Fruit fly (Drosophila melanogaster): Measurements from ENCODE around the gene Jon99Fi.

Jon99Fi gene

DNA sequence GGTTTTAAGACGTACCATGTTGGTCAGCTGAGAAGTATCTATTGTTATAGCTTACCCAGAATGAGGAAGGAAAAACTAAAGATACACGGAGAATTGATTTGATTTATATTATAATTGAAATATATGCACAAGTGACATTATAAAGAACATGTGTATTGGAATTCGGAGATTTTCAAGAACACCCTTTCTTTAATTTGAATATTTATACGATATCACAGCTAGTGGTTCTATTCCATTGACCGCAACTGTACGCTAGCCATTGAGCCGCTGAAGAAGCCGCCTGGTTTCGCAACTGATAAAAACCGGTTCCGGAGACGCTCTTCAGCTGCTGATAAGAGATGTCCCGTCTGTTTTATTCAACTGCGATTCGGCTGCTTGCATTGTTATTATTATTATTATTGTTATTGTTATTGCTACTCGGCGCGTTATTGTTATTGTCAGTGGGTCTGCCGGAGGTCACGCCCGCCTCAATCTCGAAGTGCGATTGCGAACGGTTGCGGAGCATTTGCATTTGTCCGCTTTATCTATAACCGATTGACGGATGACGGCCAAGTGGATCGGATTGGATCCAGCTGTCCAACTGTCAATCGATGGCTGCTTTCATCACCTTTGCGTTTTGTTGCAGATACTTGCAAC lies 27.0 kb upstream of the Jon99Fi start (continued):
- TF ChIP-seq Eip74EF (GFP tag; optimal IDR thresholded peaks at IDR 0.05) (no peak), D19B (GFP tag; optimal IDR thresholded peaks at IDR 0.05) (no peak), btn (GFP tag; optimal IDR thresholded peaks at IDR 0.05) (no peak), Lhr (GFP tag; optimal IDR thresholded peaks at IDR 0.05) (no peak), zen2 (GFP tag; IDR thresholded peaks at IDR 0.05; ENCODE audit: partially characterized antibody) (no peak), vnd (GFP tag; IDR thresholded peaks at IDR 0.05; ENCODE audit: partially characterized antibody) (no peak), ATbp (GFP tag; optimal IDR thresholded peaks at IDR 0.05) (no peak), jing (GFP tag; optimal IDR thresholded peaks at IDR 0.05) (no peak), Bteb2 (GFP tag; optimal IDR thresholded peaks at IDR 0.05) (no peak), CG3065 (GFP tag; optimal IDR thresholded peaks at IDR 0.05) (no peak), Pdp1 (GFP tag; optimal IDR thresholded peaks at IDR 0.05) (no peak), CG10431 (GFP tag; optimal IDR thresholded peaks at IDR 0.05) (no peak), pita (GFP tag; optimal IDR thresholded peaks at IDR 0.05) (no peak), sima (GFP tag; optimal IDR thresholded peaks at IDR 0.05) (no peak), Neu2 (GFP tag; optimal IDR thresholded peaks at IDR 0.05; ENCODE audit: borderline replicate concordance) (no peak), CG7928 (GFP tag; optimal IDR thresholded peaks at IDR 0.05) (no peak), CG15011 (GFP tag; optimal IDR thresholded peaks at IDR 0.05) (peak; percentile 1), Dek (tag; optimal IDR thresholded peaks at IDR 0.05) (no peak), CG11085 (GFP tag; IDR thresholded peaks at IDR 0.05) (no peak), Rfx (GFP tag; IDR thresholded peaks at IDR 0.05) (peak; percentile 46; the same call in 1 of the 2 replicates), zf30C (GFP tag; optimal IDR thresholded peaks at IDR 0.05) (no peak), HHEX (GFP tag; optimal IDR thresholded peaks at IDR 0.05) (peak; percentile 15), ap (GFP tag; IDR thresholded peaks at IDR 0.05) (no peak), CoRest (tag; optimal IDR thresholded peaks at IDR 0.05) (peak; percentile 41), zfh1 (GFP tag; IDR thresholded peaks at IDR 0.05) (no peak; the same call in 2 of the 3 replicates), Adf1 (GFP tag; IDR thresholded peaks at IDR 0.05) (no peak), toy (GFP tag; IDR thresholded peaks at IDR 0.05) (no peak), gfzf (GFP tag; optimal IDR thresholded peaks at IDR 0.05) (no peak), al (GFP tag; IDR thresholded peaks at IDR 0.05) (no peak), CG11560 (tag; IDR thresholded peaks at IDR 0.05) (no peak), CG10321 (GFP tag; IDR thresholded peaks at IDR 0.05) (no peak), CG9609 (GFP tag; optimal IDR thresholded peaks at IDR 0.05) (no peak), peb (GFP tag; IDR thresholded peaks at IDR 0.05) (no peak), CG6854 (GFP tag; optimal IDR thresholded peaks at IDR 0.05) (no peak), CG8290 (GFP tag; optimal IDR thresholded peaks at IDR 0.05) (no peak), CG8290 (tag; optimal IDR thresholded peaks at IDR 0.05) (no peak), CG1233 (GFP tag; optimal IDR thresholded peaks at IDR 0.05) (no peak), CG4282 (GFP tag; optimal IDR thresholded peaks at IDR 0.05) (no peak), H15 (GFP tag; IDR thresholded peaks at IDR 0.05) (no peak), Myb (GFP tag; optimal IDR thresholded peaks at IDR 0.05) (no peak), CG15696 (tag; optimal IDR thresholded peaks at IDR 0.05) (peak; percentile 3), sisA (GFP tag; IDR thresholded peaks at IDR 0.05) (no peak), fd96Cb (tag; optimal IDR thresholded peaks at IDR 0.05) (no peak), abd-A (tag; optimal IDR thresholded peaks at IDR 0.05) (no peak), stwl (tag; optimal IDR thresholded peaks at IDR 0.05) (no peak), CG4707 (GFP tag; optimal IDR thresholded peaks at IDR 0.05) (no peak), bbx (GFP tag; IDR thresholded peaks at IDR 0.05; ENCODE audit: partially characterized antibody) (no peak), zfh2 (GFP tag; optimal IDR thresholded peaks at IDR 0.05) (no peak), tup (GFP tag; optimal IDR thresholded peaks at IDR 0.05) (no peak), CG2889 (GFP tag; IDR thresholded peaks at IDR 0.05) (no peak), Dip3 (GFP tag; optimal IDR thresholded peaks at IDR 0.05) (no peak)
